Worm (Caenorhabditis elegans) whole organism, late embryonic: ENCODE results near the gene sre-13.

Experiments used
- C38D4.7 ChIP-seq: fragments of 200-800 bp; sonication (Bioruptor generic); optimal IDR thresholded peaks from 2 replicates; lab custom pipeline; 2018; ENCODE audit warnings: mild to moderate bottlenecking, missing genetic modification characterization, moderate library complexity, missing compliant biosample characterization
- F13H6.1 ChIP-seq: sonication (generic microtip); optimal IDR thresholded peaks from 2 replicates; lab custom pipeline; 2016; ENCODE audit warnings: missing genetic modification characterization, missing compliant biosample characterization
- K09A11.1 ChIP-seq: sonication (generic microtip); optimal IDR thresholded peaks from 2 replicates; lab custom pipeline; 2017; ENCODE audit warnings: antibody characterized with exemption, mild to moderate bottlenecking, missing genetic modification characterization, missing compliant biosample characterization; ENCODE audit not compliant: insufficient read depth
- Y22D7AL.16 ChIP-seq: sonication (generic microtip); optimal IDR thresholded peaks from 2 replicates; lab custom pipeline; 2016; ENCODE audit warnings: missing genetic modification characterization, missing compliant biosample characterization
- ceh-14 ChIP-seq: sonication (generic microtip); optimal IDR thresholded peaks from 2 replicates; lab custom pipeline; 2016; ENCODE audit warnings: missing genotype, missing genetic modification characterization, missing compliant biosample characterization
- ceh-19 ChIP-seq: fragments of 200-800 bp; sonication (Bioruptor generic); optimal IDR thresholded peaks from 2 replicates; lab custom pipeline; 2018; ENCODE audit warnings: mild to moderate bottlenecking, missing genetic modification characterization, missing compliant biosample characterization
- ceh-2 ChIP-seq: sonication (generic microtip); optimal IDR thresholded peaks from 2 replicates; lab custom pipeline; 2016; ENCODE audit warnings: missing genotype, missing genetic modification characterization, missing compliant biosample characterization
- ceh-22 ChIP-seq: sonication (generic microtip); optimal IDR thresholded peaks from 2 replicates; lab custom pipeline; 2017; ENCODE audit warnings: missing biosample characterization, missing genetic modification characterization
- ceh-31 ChIP-seq: sonication (generic microtip); optimal IDR thresholded peaks from 2 replicates; lab custom pipeline; 2016; ENCODE audit warnings: missing genetic modification characterization, missing compliant biosample characterization
- ceh-45 ChIP-seq: fragments of 200-800 bp; sonication (Bioruptor generic); IDR thresholded peaks from 2 replicates; pipeline ENCODE4 v1.3.6; 2022; ENCODE audit warnings: missing genetic modification reagents, missing genetic modification characterization, missing compliant biosample characterization
- ceh-9 ChIP-seq: sonication (generic microtip); optimal IDR thresholded peaks from 2 replicates; lab custom pipeline; 2016; ENCODE audit warnings: mild to moderate bottlenecking, missing genetic modification characterization, inconsistent platforms, missing compliant biosample characterization
- dve-1 ChIP-seq: sonication (generic microtip); optimal IDR thresholded peaks from 2 replicates; lab custom pipeline; 2017; ENCODE audit warnings: antibody characterized with exemption, mild to moderate bottlenecking, missing genetic modification characterization, missing compliant biosample characterization
- ets-4 ChIP-seq: sonication (generic microtip); optimal IDR thresholded peaks from 2 replicates; lab custom pipeline; 2016; ENCODE audit warnings: missing genetic modification characterization, missing compliant biosample characterization
- eyg-1 ChIP-seq: sonication (generic microtip); optimal IDR thresholded peaks from 2 replicates; lab custom pipeline; 2016; ENCODE audit warnings: missing genotype, missing genetic modification characterization, missing compliant biosample characterization
- hlh-8 ChIP-seq: sonication (generic microtip); optimal IDR thresholded peaks from 2 replicates; lab custom pipeline; 2016; ENCODE audit warnings: missing genotype, missing genetic modification characterization, missing compliant biosample characterization
- lim-6 ChIP-seq: sonication (generic microtip); optimal IDR thresholded peaks from 2 replicates; lab custom pipeline; 2016; ENCODE audit warnings: missing genetic modification characterization, missing compliant biosample characterization
- madf-2 ChIP-seq: sonication (generic microtip); optimal IDR thresholded peaks from 2 replicates; lab custom pipeline; 2017; ENCODE audit warnings: missing genetic modification characterization, missing compliant biosample characterization
- nhr-11 ChIP-seq: fragments of 150-350 bp; optimal IDR thresholded peaks from 2 replicates; lab custom pipeline; 2014; ENCODE audit warnings: missing biosample characterization, missing genetic modification characterization
- pat-9 ChIP-seq: fragments of 200-800 bp; sonication (Bioruptor generic); optimal IDR thresholded peaks from 2 replicates; lab custom pipeline; 2018; ENCODE audit warnings: mild to moderate bottlenecking, missing genetic modification characterization, moderate library complexity, missing compliant biosample characterization
- pax-1 ChIP-seq: fragments of 150-350 bp; optimal IDR thresholded peaks from 2 replicates; lab custom pipeline; 2014; ENCODE audit warnings: missing biosample characterization, missing genetic modification characterization
- pha-2 ChIP-seq: sonication (generic microtip); optimal IDR thresholded peaks from 2 replicates; lab custom pipeline; 2017; ENCODE audit warnings: mild to moderate bottlenecking, missing genetic modification characterization, missing compliant biosample characterization
- pqm-1 ChIP-seq: sonication (generic microtip); optimal IDR thresholded peaks from 2 replicates; lab custom pipeline; 2016; ENCODE audit warnings: missing genetic modification characterization, missing compliant biosample characterization
- sox-2 ChIP-seq: fragments of 200-800 bp; sonication (Bioruptor generic); IDR thresholded peaks from 2 replicates; pipeline ENCODE4 v1.3.6; 2022; ENCODE audit warnings: missing genetic modification reagents, missing genetic modification characterization, missing compliant biosample characterization
- sox-4 ChIP-seq: sonication (generic microtip); optimal IDR thresholded peaks from 2 replicates; lab custom pipeline; 2017; ENCODE audit warnings: mild to moderate bottlenecking, missing genetic modification characterization, inconsistent platforms, missing compliant biosample characterization
- tbx-2 ChIP-seq: sonication (generic microtip); optimal IDR thresholded peaks from 2 replicates; lab custom pipeline; 2016; ENCODE audit warnings: missing genetic modification characterization, missing compliant biosample characterization
- unc-42 ChIP-seq: sonication (generic microtip); optimal IDR thresholded peaks from 2 replicates; lab custom pipeline; 2016; ENCODE audit warnings: missing genotype, missing genetic modification characterization, missing compliant biosample characterization
- unc-55 ChIP-seq: sonication (generic microtip); optimal IDR thresholded peaks from 2 replicates; lab custom pipeline; 2017; ENCODE audit warnings: missing biosample characterization, missing genetic modification reagents, missing genetic modification characterization
- unc-86 ChIP-seq: sonication (generic microtip); optimal IDR thresholded peaks from 2 replicates; lab custom pipeline; 2016; ENCODE audit warnings: missing genetic modification characterization, missing compliant biosample characterization
- zip-5 ChIP-seq: sonication (generic microtip); optimal IDR thresholded peaks from 2 replicates; lab custom pipeline; 2016; ENCODE audit warnings: missing genetic modification characterization, missing compliant biosample characterization
- ztf-16 ChIP-seq: sonication (generic microtip); optimal IDR thresholded peaks from 2 replicates; lab custom pipeline; 2017; ENCODE audit warnings: missing genetic modification characterization, missing compliant biosample characterization

Gene sre-13

ce11 chrII:14592629-14593028 lies 44.0 kb downstream of the sre-13 start:
- TF ChIP-seq pha-2 (tag; lab: Kevin White, UChicago) (no peak), pqm-1 (no peak), ztf-16 (tag; lab: Kevin White, UChicago) (no peak), unc-86 (tag; lab: Kevin White, UChicago) (no peak), tbx-2 (no peak), lim-6 (tag; lab: Kevin White, UChicago) (no peak), ceh-19 (GFP tag; lab: Kevin White, UChicago) (no peak), unc-42 (tag; lab: Kevin White, UChicago) (no peak), ceh-2 (tag; lab: Kevin White, UChicago) (no peak), Y22D7AL.16 (tag; lab: Kevin White, UChicago) (no peak), ceh-22 (tag; lab: Kevin White, UChicago) (no peak), F13H6.1 (tag; lab: Kevin White, UChicago) (no peak), C38D4.7 (no peak), pat-9 (no peak), unc-55 (GFP tag; lab: Kevin White, UChicago) (no peak)

DNA sequence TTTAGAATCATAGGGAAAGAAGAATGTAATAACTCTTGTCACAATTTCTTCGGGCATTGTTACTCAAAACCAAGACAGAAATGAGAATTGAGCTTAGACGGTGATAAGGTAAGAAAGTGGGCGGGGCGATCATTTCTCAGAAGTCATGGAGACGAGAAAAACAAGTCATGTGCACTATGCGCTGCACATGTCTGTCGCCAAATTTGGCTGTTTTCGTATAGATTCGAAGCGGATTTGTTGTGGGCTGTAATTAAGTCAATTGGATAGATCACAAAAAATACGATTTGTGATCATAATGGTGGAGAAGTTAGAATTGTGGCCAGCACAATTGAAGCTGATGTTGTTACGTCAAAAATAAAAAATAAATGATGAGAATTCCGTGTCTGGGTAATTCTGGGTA lies 44.9 kb downstream of the sre-13 start, which contains the start of gene C01G12.7:
TSS of gene C01G12.7 (minus strand) at position 195 of the 400 bp plus-strand sequence.
- TF ChIP-seq pax-1 (tag; lab: Kevin White, UChicago) (no peak), tbx-2 (no peak), ceh-14 (tag; lab: Kevin White, UChicago) (no peak), Y22D7AL.16 (tag; lab: Kevin White, UChicago) (no peak), zip-5 (no peak), ceh-2 (tag; lab: Kevin White, UChicago) (no peak), dve-1 (tag; lab: Kevin White, UChicago) (no peak), madf-2 (no peak), ceh-31 (tag; lab: Kevin White, UChicago) (no peak), ets-4 (tag; lab: Kevin White, UChicago) (no peak), nhr-11 (tag; lab: Kevin White, UChicago) (no peak), eyg-1 (tag; lab: Kevin White, UChicago) (no peak), ztf-16 (tag; lab: Kevin White, UChicago) (no peak)
- TF ChIP-seq, all 69 proteins: peak for 0

DNA sequence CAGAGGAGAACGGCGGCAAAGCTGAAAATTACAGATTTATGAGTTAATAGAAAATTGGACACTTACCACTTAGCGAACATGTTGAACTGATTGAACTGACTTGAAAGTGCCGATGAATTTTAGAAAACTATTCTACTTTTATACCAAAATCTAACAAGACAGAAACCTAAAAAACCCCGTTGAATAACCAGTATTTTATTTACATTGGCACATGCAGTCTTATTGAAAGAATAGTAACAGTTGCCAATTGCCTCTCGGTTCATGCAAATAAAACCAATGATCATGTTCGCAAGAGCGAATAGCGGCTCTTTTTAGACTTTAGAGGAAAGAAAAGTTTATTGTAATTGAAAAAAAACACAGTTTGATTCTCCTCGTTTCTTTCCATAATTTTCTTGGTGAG lies 48.5 kb downstream of the sre-13 start, which contains the start of gene nspb-10:
TSS of gene nspb-10 (minus strand) at position 101 of the 400 bp plus-strand sequence.
- TF ChIP-seq Y22D7AL.16 (tag; lab: Kevin White, UChicago) (no peak), ceh-14 (tag; lab: Kevin White, UChicago) (no peak), hlh-8 (tag; lab: Kevin White, UChicago) (no peak), sox-4 (tag; lab: Kevin White, UChicago) (no peak), dve-1 (tag; lab: Kevin White, UChicago) (no peak), zip-5 (no peak), K09A11.1 (tag; lab: Kevin White, UChicago) (no peak), ceh-9 (tag; lab: Kevin White, UChicago) (no peak)
- TF ChIP-seq, all 69 proteins: peak for 0

- TF ChIP-seq ceh-45 (GFP tag; lab: Robert Waterston, UW), result no peak
- TF ChIP-seq sox-2 (GFP tag; lab: Robert Waterston, UW), result no peak
Observed at ce11 chrII:14587407-14587806, 49.2 kb downstream of the sre-13 start, which contains the start of gene C01G12.5. Gene C01G12.5 (minus strand): TSS chrII:14587507.
